Fruit fly (Drosophila melanogaster) whole organism, embryonic: ENCODE results near the gene CG2818.

ENCODE experiments used
- CG13123 ChIP-seq: fragments of 200-800 bp; sonication (Bioruptor generic); optimal IDR thresholded peaks from 2 replicates; lab custom pipeline; 2016; ENCODE audit warnings: missing biosample characterization, missing genetic modification characterization
- CG2129 ChIP-seq: fragments of 200-800 bp; sonication (Bioruptor generic); IDR thresholded peaks from 2 replicates; pipeline ENCODE4 v1.3.6; 2022; ENCODE audit warnings: missing biosample characterization, missing genetic modification characterization; ENCODE audit not compliant: partially characterized antibody
- CG33557 ChIP-seq: fragments of 200-800 bp; sonication (Bioruptor generic); optimal IDR thresholded peaks from 2 replicates; lab custom pipeline; 2019; ENCODE audit warnings: missing biosample characterization, mild to moderate bottlenecking, missing genetic modification characterization, moderate library complexity
- CG5953 ChIP-seq: fragments of 200-800 bp; sonication (Bioruptor generic); IDR thresholded peaks from 2 replicates; pipeline ENCODE4 v1.3.6; 2022; ENCODE audit warnings: missing biosample characterization, missing genetic modification characterization
- CG9817 ChIP-seq: fragments of 200-800 bp; sonication (Bioruptor generic); optimal IDR thresholded peaks from 2 replicates; lab custom pipeline; 2018; ENCODE audit warnings: missing biosample characterization, mild to moderate bottlenecking, missing genetic modification characterization, moderate library complexity
- CHES-1-like ChIP-seq: fragments of 200-800 bp; sonication (Bioruptor generic); optimal IDR thresholded peaks from 2 replicates; lab custom pipeline; 2016; ENCODE audit warnings: missing biosample characterization, missing genetic modification characterization
- Gug ChIP-seq: fragments of 200-800 bp; sonication (Bioruptor generic); IDR thresholded peaks from 4 replicates; pipeline ENCODE4 v1.3.6; 2022; ENCODE audit warnings: missing biosample characterization, missing genetic modification characterization
- Hey ChIP-seq: fragments of 200-800 bp; sonication (Bioruptor generic); optimal IDR thresholded peaks from 3 replicates; lab custom pipeline; 2018; ENCODE audit warnings: missing biosample characterization, mild to moderate bottlenecking, missing genetic modification characterization
- Lpt ChIP-seq: fragments of >200 bp; optimal IDR thresholded peaks from 2 replicates; lab custom pipeline; 2018; ENCODE audit warnings: missing biosample characterization, missing genetic modification characterization
- Mrtf ChIP-seq: fragments of 200-800 bp; sonication (Bioruptor generic); IDR thresholded peaks from 3 replicates; pipeline ENCODE4 v1.3.6; 2022; ENCODE audit warnings: missing biosample characterization, missing genetic modification characterization
- YL-1 ChIP-seq: fragments of 200-800 bp; sonication (Bioruptor generic); optimal IDR thresholded peaks from 3 replicates; lab custom pipeline; 2017; ENCODE audit warnings: missing biosample characterization, mild to moderate bottlenecking, missing genetic modification characterization
- hbn ChIP-seq: fragments of 200-800 bp; sonication (Bioruptor generic); IDR thresholded peaks from 2 replicates; pipeline ENCODE4 v1.3.6; 2022; ENCODE audit warnings: missing biosample characterization, missing genetic modification characterization; ENCODE audit not compliant: partially characterized antibody

- no peak for TF ChIP-seq CG33557 (GFP tag; lab: Kevin White, UChicago)
- no peak for TF ChIP-seq YL-1 (GFP tag; lab: Kevin White, UChicago)
- no peak for TF ChIP-seq CG2129 (GFP tag; lab: Robert Waterston, UW)
- no peak for TF ChIP-seq Lpt
- TF ChIP-seq CHES-1-like: no peak
- no peak for TF ChIP-seq Gug
- no peak for TF ChIP-seq Mrtf (GFP tag; lab: Robert Waterston, UW)
- no peak for TF ChIP-seq hbn (GFP tag; lab: Robert Waterston, UW)
- TF ChIP-seq CG13123: no peak
- no peak for TF ChIP-seq CG9817
- no peak for TF ChIP-seq CG5953
- no peak for TF ChIP-seq Hey (tag; lab: Kevin White, UChicago)
These were observed 13.3 kb upstream of the CG2818 start, which contains the start of gene CG42465 for dm6 chr2L:3699895-3700294.
